Fruit fly (Drosophila melanogaster) whole organism, prepupa: ENCODE measurements around the gene Tg.

Source experiments
- Blimp-1 ChIP-seq: fragments of 200-800 bp; sonication (Bioruptor generic); optimal IDR thresholded peaks from 3 replicates; lab custom pipeline; 2017; ENCODE audit warnings: missing biosample characterization, missing genetic modification characterization, mild to moderate bottlenecking, moderate library complexity, missing genetic modification reagents
- CG10631 ChIP-seq: fragments of 200-800 bp; sonication (Bioruptor generic); optimal IDR thresholded peaks from 2 replicates; lab custom pipeline; 2016; ENCODE audit warnings: missing biosample characterization, missing genetic modification characterization
- CG10669 ChIP-seq: fragments of 200-800 bp; sonication (Bioruptor generic); optimal IDR thresholded peaks from 3 replicates; lab custom pipeline; 2018; ENCODE audit warnings: missing biosample characterization, mild to moderate bottlenecking, missing genetic modification characterization, moderate library complexity
- CG11294 ChIP-seq: fragments of 200-800 bp; sonication (Bioruptor generic); IDR thresholded peaks from 2 replicates; pipeline ENCODE4 v1.3.6; 2022; ENCODE audit warnings: missing biosample characterization, missing genetic modification characterization
- CG11762 ChIP-seq: fragments of 200-800 bp; sonication (Bioruptor generic); optimal IDR thresholded peaks from 3 replicates; lab custom pipeline; 2016; ENCODE audit warnings: missing biosample characterization, missing genetic modification characterization; ENCODE audit not compliant: insufficient read depth
- CG11902 ChIP-seq: fragments of 200-800 bp; sonication (Bioruptor generic); optimal IDR thresholded peaks from 3 replicates; lab custom pipeline; 2016; ENCODE audit warnings: missing biosample characterization, missing genetic modification characterization
- CG15336 ChIP-seq: fragments of 200-800 bp; sonication (Bioruptor generic); IDR thresholded peaks from 2 replicates; pipeline ENCODE4 v1.3.6; 2022; ENCODE audit warnings: missing biosample characterization, missing genetic modification characterization
- CG16779 ChIP-seq: fragments of 200-800 bp; sonication (Bioruptor generic); optimal IDR thresholded peaks from 3 replicates; lab custom pipeline; 2017; ENCODE audit warnings: missing biosample characterization, mild to moderate bottlenecking, missing genetic modification characterization
- CG3032 ChIP-seq: fragments of 200-800 bp; optimal IDR thresholded peaks from 2 replicates; lab custom pipeline; 2019; ENCODE audit warnings: missing biosample characterization, mild to moderate bottlenecking, missing genetic modification characterization, moderate library complexity
- CG31627 ChIP-seq: fragments of 200-800 bp; sonication (Bioruptor generic); optimal IDR thresholded peaks from 3 replicates; lab custom pipeline; 2016; ENCODE audit warnings: missing biosample characterization, missing genetic modification characterization
- CG32006 ChIP-seq: fragments of 200-800 bp; sonication (Bioruptor generic); optimal IDR thresholded peaks from 3 replicates; lab custom pipeline; 2017; ENCODE audit warnings: missing biosample characterization, mild to moderate bottlenecking, missing genetic modification characterization
- CG34406 ChIP-seq: fragments of 200-800 bp; sonication (Bioruptor generic); optimal IDR thresholded peaks from 3 replicates; lab custom pipeline; 2016; ENCODE audit warnings: missing biosample characterization, missing genetic modification characterization
- CG3919 ChIP-seq: fragments of 200-800 bp; sonication (Bioruptor generic); optimal IDR thresholded peaks from 3 replicates; lab custom pipeline; 2016; ENCODE audit warnings: missing biosample characterization, missing genetic modification characterization
- CG4318 ChIP-seq: fragments of 200-800 bp; sonication (Bioruptor generic); optimal IDR thresholded peaks from 3 replicates; lab custom pipeline; 2017; ENCODE audit warnings: missing biosample characterization, mild to moderate bottlenecking, missing genetic modification characterization
- CG6163 ChIP-seq: fragments of 200-800 bp; sonication (Bioruptor generic); IDR thresholded peaks from 3 replicates; pipeline ENCODE4 v1.3.6; 2022; ENCODE audit warnings: missing biosample characterization, missing genetic modification characterization
- CG6276 ChIP-seq: fragments of 200-800 bp; sonication (Bioruptor generic); optimal IDR thresholded peaks from 2 replicates; lab custom pipeline; 2017; ENCODE audit warnings: missing biosample characterization, mild to moderate bottlenecking, missing genetic modification characterization
- CG6792 ChIP-seq: fragments of 200-800 bp; sonication (Bioruptor generic); optimal IDR thresholded peaks from 3 replicates; lab custom pipeline; 2016; ENCODE audit warnings: missing biosample characterization, missing genetic modification characterization
- CG6854 ChIP-seq: fragments of 200-800 bp; sonication (Bioruptor generic); optimal IDR thresholded peaks from 2 replicates; lab custom pipeline; 2017; ENCODE audit warnings: missing biosample characterization, mild to moderate bottlenecking, missing genetic modification characterization
- CG7368 ChIP-seq: fragments of 200-800 bp; sonication (Bioruptor generic); optimal IDR thresholded peaks from 3 replicates; lab custom pipeline; 2016; ENCODE audit warnings: missing biosample characterization, missing genetic modification characterization
- CG8119 ChIP-seq: fragments of 200-800 bp; sonication (Bioruptor generic); IDR thresholded peaks from 3 replicates; pipeline ENCODE4 v1.3.6; 2022; ENCODE audit warnings: missing biosample characterization, missing genetic modification characterization
- CG8632 ChIP-seq: fragments of 200-800 bp; sonication (Bioruptor generic); optimal IDR thresholded peaks from 3 replicates; lab custom pipeline; 2016; ENCODE audit warnings: missing biosample characterization, missing genetic modification characterization
- CG9139 ChIP-seq: fragments of 200-800 bp; sonication (Bioruptor generic); optimal IDR thresholded peaks from 3 replicates; lab custom pipeline; 2017; ENCODE audit warnings: missing biosample characterization, mild to moderate bottlenecking, missing genetic modification characterization
- Eip93F ChIP-seq: fragments of 200-800 bp; sonication (Bioruptor generic); optimal IDR thresholded peaks from 2 replicates; lab custom pipeline; 2016; ENCODE audit warnings: missing biosample characterization, mild to moderate bottlenecking, missing genetic modification characterization
- Ets21C ChIP-seq: fragments of 200-800 bp; sonication (Bioruptor generic); optimal IDR thresholded peaks from 3 replicates; lab custom pipeline; 2016; ENCODE audit warnings: missing biosample characterization, missing genetic modification characterization
- Ets96B ChIP-seq: fragments of 200-800 bp; optimal IDR thresholded peaks from 2 replicates; lab custom pipeline; 2019; ENCODE audit warnings: missing biosample characterization, mild to moderate bottlenecking, missing genetic modification characterization, moderate library complexity
- Gug ChIP-seq: fragments of 200-800 bp; sonication (Bioruptor generic); IDR thresholded peaks from 2 replicates; pipeline ENCODE4 v1.3.6; 2022; ENCODE audit warnings: missing biosample characterization, missing genetic modification characterization
- Hr38 ChIP-seq: sonication (Bioruptor generic); optimal IDR thresholded peaks from 2 replicates; lab custom pipeline; 2016; ENCODE audit warnings: missing biosample characterization, missing genetic modification characterization
- Hr39 ChIP-seq: fragments of 200-800 bp; sonication (Bioruptor generic); optimal IDR thresholded peaks from 2 replicates; lab custom pipeline; 2016; ENCODE audit warnings: missing biosample characterization, missing genetic modification characterization
- Hr4 ChIP-seq: fragments of 200-800 bp; sonication (Bioruptor generic); optimal IDR thresholded peaks from 3 replicates; lab custom pipeline; 2016; ENCODE audit warnings: missing biosample characterization, missing genetic modification characterization
- Met ChIP-seq: fragments of 200-800 bp; sonication (Bioruptor generic); optimal IDR thresholded peaks from 3 replicates; lab custom pipeline; 2016; ENCODE audit warnings: missing biosample characterization, missing genetic modification characterization
- Smox ChIP-seq: fragments of 200-800 bp; sonication (Bioruptor generic); optimal IDR thresholded peaks from 3 replicates; lab custom pipeline; 2016; ENCODE audit warnings: missing biosample characterization, missing genetic modification characterization
- Sox102F ChIP-seq: fragments of 200-800 bp; sonication (Bioruptor generic); optimal IDR thresholded peaks from 2 replicates; lab custom pipeline; 2016; ENCODE audit warnings: missing biosample characterization, mild to moderate bottlenecking, missing genetic modification characterization
- Sox14 ChIP-seq: fragments of 200-800 bp; sonication (Bioruptor generic); optimal IDR thresholded peaks from 3 replicates; lab custom pipeline; 2016; ENCODE audit warnings: missing biosample characterization, missing genetic modification characterization
- Sox15 ChIP-seq: fragments of 200-800 bp; sonication (Bioruptor generic); optimal IDR thresholded peaks from 3 replicates; lab custom pipeline; 2016; ENCODE audit warnings: missing biosample characterization, missing genetic modification characterization
- achi ChIP-seq: fragments of 200-800 bp; sonication (Bioruptor generic); optimal IDR thresholded peaks from 3 replicates; lab custom pipeline; 2016; ENCODE audit warnings: missing biosample characterization, missing genetic modification characterization
- acj6 ChIP-seq: fragments of 200-800 bp; sonication (Bioruptor generic); optimal IDR thresholded peaks from 3 replicates; lab custom pipeline; 2016; ENCODE audit warnings: missing biosample characterization, missing genetic modification characterization
- cyc ChIP-seq: fragments of 200-800 bp; sonication (Bioruptor generic); optimal IDR thresholded peaks from 3 replicates; lab custom pipeline; 2016; ENCODE audit warnings: missing biosample characterization, missing genetic modification characterization
- dsx ChIP-seq: fragments of 200-800 bp; optimal IDR thresholded peaks from 3 replicates; lab custom pipeline; 2019; ENCODE audit warnings: missing biosample characterization, mild to moderate bottlenecking, missing genetic modification characterization, moderate library complexity; ENCODE audit not compliant: poor library complexity, severe bottlenecking
- eg ChIP-seq: fragments of 200-800 bp; sonication (Bioruptor generic); IDR thresholded peaks from 3 replicates; pipeline ENCODE4 v1.3.6; 2022; ENCODE audit warnings: missing biosample characterization, missing genetic modification characterization
- esn ChIP-seq: fragments of 200-800 bp; sonication (Bioruptor generic); optimal IDR thresholded peaks from 2 replicates; lab custom pipeline; 2016; ENCODE audit warnings: missing biosample characterization, mild to moderate bottlenecking, missing genetic modification characterization, moderate library complexity
- fd59A ChIP-seq: fragments of 200-800 bp; sonication (Bioruptor generic); optimal IDR thresholded peaks from 2 replicates; lab custom pipeline; 2017; ENCODE audit warnings: missing biosample characterization, mild to moderate bottlenecking, missing genetic modification characterization, missing genetic modification reagents
- fd85E ChIP-seq: fragments of 200-800 bp; sonication (Bioruptor generic); optimal IDR thresholded peaks from 3 replicates; lab custom pipeline; 2016; ENCODE audit warnings: missing biosample characterization, missing genetic modification characterization
- fkh ChIP-seq: fragments of 200-800 bp; sonication (Bioruptor generic); optimal IDR thresholded peaks from 3 replicates; lab custom pipeline; 2017; ENCODE audit warnings: missing biosample characterization, mild to moderate bottlenecking, missing genetic modification characterization, moderate library complexity
- lz ChIP-seq: fragments of 200-800 bp; sonication (Bioruptor generic); optimal IDR thresholded peaks from 3 replicates; lab custom pipeline; 2016; ENCODE audit warnings: missing biosample characterization, missing genetic modification characterization
- net ChIP-seq: fragments of 200-800 bp; sonication (Bioruptor generic); optimal IDR thresholded peaks from 3 replicates; lab custom pipeline; 2016; ENCODE audit warnings: missing biosample characterization, missing genetic modification characterization
- pdm3 ChIP-seq: fragments of 200-800 bp; sonication (Bioruptor generic); optimal IDR thresholded peaks from 3 replicates; lab custom pipeline; 2016; ENCODE audit warnings: missing biosample characterization, missing genetic modification characterization
- salr ChIP-seq, 2 experiments: fragments of 200-800 bp; sonication (Bioruptor generic); optimal IDR thresholded peaks; 3 replicates each; lab custom pipeline; 2016 to 2018; ENCODE audit warnings: missing biosample characterization in 2 of 2, missing genetic modification characterization in 2 of 2, mild to moderate bottlenecking in 1 of 2
- spab ChIP-seq: fragments of 200-800 bp; sonication (Bioruptor generic); optimal IDR thresholded peaks from 2 replicates; lab custom pipeline; 2017; ENCODE audit warnings: missing biosample characterization, mild to moderate bottlenecking, missing genetic modification characterization, missing genetic modification reagents
- ss ChIP-seq, 2 experiments: fragments of 200-800 bp; sonication (Bioruptor generic); optimal IDR thresholded peaks; 2 replicates in 1 of 2; 3 replicates in 1 of 2; lab custom pipeline; 2017 to 2018; ENCODE audit warnings: mild to moderate bottlenecking in 2 of 2, missing biosample characterization in 2 of 2, missing genetic modification characterization in 2 of 2, moderate library complexity in 1 of 2
- svp ChIP-seq: fragments of 200-800 bp; sonication (Bioruptor generic); peaks from one replicate; lab custom pipeline; 2016; ENCODE audit warnings: missing biosample characterization, missing genetic modification characterization
- topi ChIP-seq: fragments of 200-800 bp; sonication (Bioruptor generic); optimal IDR thresholded peaks from 3 replicates; lab custom pipeline; 2016; ENCODE audit warnings: missing biosample characterization, missing genetic modification characterization
- vri ChIP-seq: fragments of 200-800 bp; sonication (Bioruptor generic); optimal IDR thresholded peaks from 3 replicates; lab custom pipeline; 2016; ENCODE audit warnings: missing biosample characterization, mild to moderate bottlenecking, missing genetic modification characterization

Gene Tg

dm6 chr2L:7964611-7965010 lies 46.6 kb upstream of the Tg start:
- TF ChIP-seq CG10669 (GFP tag; lab: Kevin White, UChicago) (peak; percentile 52), CG6163 (GFP tag; lab: Robert Waterston, UW) (peak; percentile 91), CG16779 (tag; lab: Kevin White, UChicago) (peak; percentile 44), CG32006 (GFP tag; lab: Kevin White, UChicago) (peak; percentile 90), topi (GFP tag; lab: Kevin White, UChicago) (peak; percentile 50), CG4318 (GFP tag; lab: Kevin White, UChicago) (peak; percentile 77), acj6 (GFP tag; lab: Kevin White, UChicago) (peak; percentile 75), achi (peak; percentile 79), Sox102F (peak; percentile 66), lz (GFP tag; lab: Kevin White, UChicago) (peak; percentile 68), Met (GFP tag; lab: Kevin White, UChicago) (peak; percentile 68), spab (peak; percentile 54), CG6792 (GFP tag; lab: Kevin White, UChicago) (peak; percentile 74), fkh (GFP tag; lab: Kevin White, UChicago) (no peak), eg (peak; percentile 96), CG3919 (peak; percentile 76), dsx (GFP tag; lab: Kevin White, UChicago) (peak; percentile 44), cyc (peak; percentile 51), ss (GFP tag; optimal IDR thresholded peaks at IDR 0.05; lab: Kevin White, UChicago) (peak in 1 of 2 experiments; percentile 3), CG15336 (GFP tag; lab: Robert Waterston, UW) (peak; percentile 94), CG11902 (peak; percentile 53), CG7368 (GFP tag; lab: Kevin White, UChicago) (peak; percentile 56), esn (GFP tag; lab: Kevin White, UChicago) (peak; percentile 75), net (peak; percentile 82), CG8632 (GFP tag; lab: Kevin White, UChicago) (peak; percentile 50), Hr4 (peak; percentile 90), CG11762 (GFP tag; lab: Kevin White, UChicago) (peak; percentile 12), Blimp-1 (GFP tag; lab: Kevin White, UChicago) (no peak), fd59A (GFP tag; lab: Kevin White, UChicago) (peak; percentile 52), svp (GFP tag; lab: Kevin White, UChicago) (peak; percentile 73), Hr38 (GFP tag; lab: Kevin White, UChicago) (no peak), Smox (peak; percentile 65), Sox14 (GFP tag; lab: Kevin White, UChicago) (peak; percentile 70), CG9139 (GFP tag; lab: Kevin White, UChicago) (peak; percentile 28), CG31627 (GFP tag; lab: Kevin White, UChicago) (peak; percentile 76), CG6854 (GFP tag; lab: Kevin White, UChicago) (no peak), Hr39 (GFP tag; lab: Kevin White, UChicago) (peak; percentile 77), CG3032 (tag; lab: Kevin White, UChicago) (peak; percentile 46), Sox15 (GFP tag; lab: Kevin White, UChicago) (peak; percentile 52), CG10631 (GFP tag; lab: Kevin White, UChicago) (peak; percentile 76), CG11294 (GFP tag; lab: Robert Waterston, UW) (peak; percentile 86), Eip93F (GFP tag; lab: Kevin White, UChicago) (no peak), CG6276 (GFP tag; lab: Kevin White, UChicago) (peak; percentile 79), pdm3 (peak; percentile 87), Ets96B (tag; lab: Kevin White, UChicago) (peak; percentile 68), fd85E (GFP tag; lab: Kevin White, UChicago) (no peak), CG8119 (GFP tag; lab: Robert Waterston, UW) (peak; percentile 92), CG34406 (GFP tag; lab: Kevin White, UChicago) (peak; percentile 67), Ets21C (peak; percentile 49), salr (GFP tag; optimal IDR thresholded peaks at IDR 0.05; lab: Kevin White, UChicago) (peak; percentile 58 to 85), Gug (GFP tag; lab: Robert Waterston, UW) (peak; percentile 85), vri (GFP tag; lab: Kevin White, UChicago) (peak; percentile 83)
